Worm (Caenorhabditis elegans) whole organism, young adult: ENCODE data around the gene mrps-35.

Experiments used
- lsl-1 ChIP-seq: fragments of 200-800 bp; sonication (Bioruptor generic); optimal IDR thresholded peaks from 2 replicates; lab custom pipeline; 2018; ENCODE audit warnings: mild to moderate bottlenecking, missing genetic modification characterization, moderate library complexity, missing compliant biosample characterization
- madf-8 ChIP-seq: fragments of 200-800 bp; sonication (Bioruptor generic); conservative IDR thresholded peaks from 2 replicates; pipeline ENCODE4 v1.3.6; 2022; ENCODE audit warnings: missing genetic modification reagents, missing genetic modification characterization, missing compliant biosample characterization

DNA sequence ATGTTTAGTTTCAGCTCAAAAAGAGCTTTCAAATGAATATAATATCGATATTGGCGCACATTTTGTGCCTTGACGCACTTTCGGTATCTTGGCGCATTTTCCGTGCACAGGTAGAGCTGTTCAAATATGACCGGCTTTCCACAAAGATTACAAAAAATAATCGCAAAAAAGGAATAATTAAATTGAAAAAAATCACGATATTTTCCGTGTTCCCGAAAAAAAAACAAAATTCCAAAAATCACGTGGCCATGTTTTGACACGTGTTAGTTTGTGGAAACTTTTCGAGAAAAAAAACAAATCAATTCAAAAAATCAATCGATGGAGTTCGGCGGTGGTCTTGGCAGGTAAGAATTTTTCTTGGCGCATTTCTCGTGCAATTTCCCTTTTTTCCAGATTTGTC lies 45.1 kb downstream of the mrps-35 start, which contains the start of gene Y39B6A.25:
- TF ChIP-seq madf-8 (GFP tag; lab: Robert Waterston, UW) (no peak), lsl-1 (GFP tag; lab: Kevin White, UChicago) (no peak)
